Fruit fly (Drosophila melanogaster): Measurements from ENCODE around the gene ash1.

The ash1 gene

DNA sequence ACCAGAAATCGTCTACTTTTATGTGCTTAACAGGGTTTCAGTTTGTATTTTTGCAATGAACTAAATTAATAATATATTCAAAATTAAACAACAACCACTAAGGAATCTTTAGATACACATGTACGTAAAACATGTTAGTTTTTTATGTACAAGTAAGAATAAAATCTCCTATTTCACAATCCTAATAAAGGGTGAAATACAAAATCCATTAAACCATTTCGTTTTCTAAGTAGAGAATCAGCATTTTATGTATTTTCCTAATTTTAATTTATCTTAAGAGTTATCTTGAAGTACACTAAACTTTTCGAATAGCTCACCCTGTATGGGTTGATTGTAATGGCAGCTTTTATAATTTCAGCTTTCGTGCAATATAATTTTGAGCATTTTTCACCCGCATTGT lies 36.8 kb downstream of the ash1 start:
- peak; percentile 93 for TF ChIP-seq CG15336 (GFP tag; IDR thresholded peaks at IDR 0.05)
- TF ChIP-seq lz (GFP tag; optimal IDR thresholded peaks at IDR 0.05) = peak; percentile 81
- peak; percentile 16 for TF ChIP-seq CG6808 (GFP tag; optimal IDR thresholded peaks at IDR 0.05)
- peak; percentile 85 for TF ChIP-seq Smox (GFP tag; optimal IDR thresholded peaks at IDR 0.05)
- TF ChIP-seq Hr38 (GFP tag; optimal IDR thresholded peaks at IDR 0.05) = no peak
- TF ChIP-seq CG3032 (tag; optimal IDR thresholded peaks at IDR 0.05) = peak; percentile 60
- TF ChIP-seq CG11902 (GFP tag; optimal IDR thresholded peaks at IDR 0.05) = peak; percentile 30
- peak; percentile 84 for TF ChIP-seq achi (GFP tag; optimal IDR thresholded peaks at IDR 0.05)
- TF ChIP-seq CG6163 (GFP tag; IDR thresholded peaks at IDR 0.05) = peak; percentile 71
- peak; percentile 55 for TF ChIP-seq CG10669 (GFP tag; optimal IDR thresholded peaks at IDR 0.05)
- TF ChIP-seq esn (GFP tag; optimal IDR thresholded peaks at IDR 0.05) = peak; percentile 90
- peak; percentile 74 for TF ChIP-seq Sox102F (GFP tag; optimal IDR thresholded peaks at IDR 0.05)
- peak; percentile 86 for TF ChIP-seq CG6792 (GFP tag; optimal IDR thresholded peaks at IDR 0.05)
- peak; percentile 36 for TF ChIP-seq fd59A (GFP tag; optimal IDR thresholded peaks at IDR 0.05)
- TF ChIP-seq cyc (GFP tag; optimal IDR thresholded peaks at IDR 0.05) = peak; percentile 42
- TF ChIP-seq dsx (GFP tag; optimal IDR thresholded peaks at IDR 0.05; ENCODE audit: poor library complexity, severe bottlenecking) = peak; percentile 46
- peak; percentile 62 for TF ChIP-seq Sox15 (GFP tag; optimal IDR thresholded peaks at IDR 0.05)
- TF ChIP-seq ss (GFP tag; optimal IDR thresholded peaks at IDR 0.05) = no peak
- TF ChIP-seq CG11294 (GFP tag; IDR thresholded peaks at IDR 0.05) = peak; percentile 61
- TF ChIP-seq fd85E (GFP tag; optimal IDR thresholded peaks at IDR 0.05) = peak; percentile 55
- peak; percentile 64 for TF ChIP-seq Sox14 (GFP tag; optimal IDR thresholded peaks at IDR 0.05)
- peak; percentile 88 for TF ChIP-seq net (GFP tag; optimal IDR thresholded peaks at IDR 0.05)
- no peak for TF ChIP-seq CG6854 (GFP tag; optimal IDR thresholded peaks at IDR 0.05)
- peak; percentile 77 for TF ChIP-seq CG3919 (GFP tag; optimal IDR thresholded peaks at IDR 0.05)
- TF ChIP-seq OdsH (GFP tag; optimal IDR thresholded peaks at IDR 0.05) = peak; percentile 87
- peak; percentile 88 for TF ChIP-seq Hr4 (GFP tag; optimal IDR thresholded peaks at IDR 0.05)
- TF ChIP-seq eg (GFP tag; IDR thresholded peaks at IDR 0.05) = peak; percentile 84
- TF ChIP-seq Blimp-1 (GFP tag; optimal IDR thresholded peaks at IDR 0.05) = peak; percentile 8
- peak; percentile 67 for TF ChIP-seq Hr39 (GFP tag; optimal IDR thresholded peaks at IDR 0.05)
- peak in 1 of 2 experiments; percentile 84 for TF ChIP-seq salr (GFP tag; optimal IDR thresholded peaks at IDR 0.05)
- no peak for TF ChIP-seq CG9139 (GFP tag; optimal IDR thresholded peaks at IDR 0.05)
- peak; percentile 67 for TF ChIP-seq CG8319 (GFP tag; optimal IDR thresholded peaks at IDR 0.05)
- peak; percentile 80 for TF ChIP-seq CG4318 (GFP tag; optimal IDR thresholded peaks at IDR 0.05)
- TF ChIP-seq Lpt (GFP tag; optimal IDR thresholded peaks at IDR 0.05) = peak; percentile 73
- TF ChIP-seq CG7368 (GFP tag; optimal IDR thresholded peaks at IDR 0.05) = peak; percentile 73
- TF ChIP-seq Eip93F (GFP tag; optimal IDR thresholded peaks at IDR 0.05) = no peak
- peak; percentile 93 for TF ChIP-seq svp (GFP tag)
- peak; percentile 70 for TF ChIP-seq CG10631 (GFP tag; optimal IDR thresholded peaks at IDR 0.05)
- TF ChIP-seq CG1621 (tag; optimal IDR thresholded peaks at IDR 0.05) = no peak
- peak; percentile 16 for TF ChIP-seq dac (GFP tag; optimal IDR thresholded peaks at IDR 0.05)
- TF ChIP-seq CG8632 (GFP tag; optimal IDR thresholded peaks at IDR 0.05) = peak; percentile 87
- peak; percentile 71 for TF ChIP-seq CG16779 (tag; optimal IDR thresholded peaks at IDR 0.05)
- TF ChIP-seq CG32006 (GFP tag; optimal IDR thresholded peaks at IDR 0.05) = peak; percentile 86
- peak; percentile 87 for TF ChIP-seq CG34406 (GFP tag; optimal IDR thresholded peaks at IDR 0.05)
- TF ChIP-seq Eip75B (GFP tag; optimal IDR thresholded peaks at IDR 0.05) = peak; percentile 87
- TF ChIP-seq Ets21C (GFP tag; optimal IDR thresholded peaks at IDR 0.05) = peak; percentile 69
- TF ChIP-seq spab (GFP tag; optimal IDR thresholded peaks at IDR 0.05) = peak; percentile 32
- peak; percentile 81 for TF ChIP-seq topi (GFP tag; optimal IDR thresholded peaks at IDR 0.05)
- no peak for TF ChIP-seq fkh (GFP tag; optimal IDR thresholded peaks at IDR 0.05)
- peak; percentile 94 for TF ChIP-seq CG6276 (GFP tag; optimal IDR thresholded peaks at IDR 0.05)
- TF ChIP-seq pdm3 (GFP tag; optimal IDR thresholded peaks at IDR 0.05) = peak; percentile 86
- TF ChIP-seq Eip78C (GFP tag) = peak; percentile 97
